Fruit fly (Drosophila melanogaster): ENCODE data around the gene Nsf2.

Gene Nsf2

DNA sequence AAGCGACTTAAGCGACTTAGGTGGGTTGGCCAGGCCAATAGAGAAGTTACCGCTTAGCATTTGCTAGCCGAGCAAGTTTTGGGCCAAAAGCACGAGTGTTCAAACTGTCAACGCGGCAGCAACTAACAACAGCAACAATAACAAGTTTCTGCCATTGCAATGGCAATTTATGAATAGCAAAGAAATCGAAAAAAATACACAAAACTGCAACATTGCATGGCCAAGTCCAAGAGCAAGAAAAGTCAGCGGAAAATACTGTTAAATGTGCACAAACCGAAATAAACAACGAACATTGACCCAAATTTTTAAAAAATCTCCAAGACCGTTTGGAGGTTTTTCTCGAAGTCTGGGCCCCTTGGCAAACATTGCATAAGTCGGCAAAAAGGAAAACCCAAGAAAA is 27.5 kb downstream of the Nsf2 start:
- no peak for TF ChIP-seq pan (optimal IDR thresholded peaks at IDR 0.05)
- no peak for TF ChIP-seq Dll (optimal IDR thresholded peaks at IDR 0.05)
- no peak for TF ChIP-seq CG8478 (optimal IDR thresholded peaks at IDR 0.05)
- no peak for TF ChIP-seq usp (GFP tag; optimal IDR thresholded peaks at IDR 0.05)
- TF ChIP-seq psq (optimal IDR thresholded peaks at IDR 0.05): no peak
- no peak for TF ChIP-seq EcR (GFP tag; optimal IDR thresholded peaks at IDR 0.05)

- TF ChIP-seq CG8478 (optimal IDR thresholded peaks at IDR 0.05): no peak
- no peak for TF ChIP-seq pan (optimal IDR thresholded peaks at IDR 0.05)
- TF ChIP-seq usp (GFP tag; optimal IDR thresholded peaks at IDR 0.05): no peak
- peak in 1 of 2 experiments; percentile 14 for TF ChIP-seq EcR (GFP tag; optimal IDR thresholded peaks at IDR 0.05)
Measured at dm6 chr3R:13809261-13809660, 28.5 kb downstream of the Nsf2 start.

- no peak for TF ChIP-seq CG8478 (optimal IDR thresholded peaks at IDR 0.05)
- TF ChIP-seq Dll (optimal IDR thresholded peaks at IDR 0.05): no peak
- TF ChIP-seq EcR (GFP tag; optimal IDR thresholded peaks at IDR 0.05): no peak
- TF ChIP-seq psq (optimal IDR thresholded peaks at IDR 0.05): no peak
- TF ChIP-seq pan (optimal IDR thresholded peaks at IDR 0.05): no peak
- no peak for TF ChIP-seq usp (GFP tag; optimal IDR thresholded peaks at IDR 0.05)
Measured at dm6 chr3R:13807906-13808305, 29.9 kb downstream of the Nsf2 start.

- TF ChIP-seq Dll (optimal IDR thresholded peaks at IDR 0.05): no peak
- peak; percentile 61 to 99 for TF ChIP-seq EcR (GFP tag; optimal IDR thresholded peaks at IDR 0.05)
- TF ChIP-seq pan (optimal IDR thresholded peaks at IDR 0.05): no peak
- TF ChIP-seq psq (optimal IDR thresholded peaks at IDR 0.05): no peak
Measured at dm6 chr3R:13807330-13807729, 30.5 kb downstream of the Nsf2 start.

DNA sequence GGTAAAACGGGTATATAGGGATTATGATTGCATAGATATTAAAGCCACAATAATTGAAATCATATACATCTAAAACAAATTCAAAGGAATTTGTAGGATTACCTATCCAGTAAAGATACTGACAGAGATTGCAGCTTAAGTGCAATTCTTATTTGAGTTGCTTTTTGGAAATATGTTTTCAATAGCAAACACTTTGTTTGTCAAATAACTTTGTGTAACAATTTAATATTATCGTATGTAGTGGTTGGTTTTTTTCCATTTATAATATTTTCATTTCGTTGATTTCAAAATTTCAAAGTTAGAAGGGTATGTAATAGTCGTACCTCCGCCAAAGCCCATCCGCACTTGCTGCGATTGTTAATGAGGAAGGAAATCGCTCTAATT is 31.1 kb downstream of the Nsf2 start:
- TF ChIP-seq CG8478 (optimal IDR thresholded peaks at IDR 0.05): no peak
- peak; percentile 25 for TF ChIP-seq pan (optimal IDR thresholded peaks at IDR 0.05)
- TF ChIP-seq usp (GFP tag; optimal IDR thresholded peaks at IDR 0.05): no peak

- TF ChIP-seq EcR (GFP tag; optimal IDR thresholded peaks at IDR 0.05): peak in 1 of 2 experiments; percentile 93
- no peak for TF ChIP-seq pan (optimal IDR thresholded peaks at IDR 0.05)
- TF ChIP-seq usp (GFP tag; optimal IDR thresholded peaks at IDR 0.05): no peak
Measured at dm6 chr3R:13806032-13806709, 31.6 kb downstream of the Nsf2 start.

DNA sequence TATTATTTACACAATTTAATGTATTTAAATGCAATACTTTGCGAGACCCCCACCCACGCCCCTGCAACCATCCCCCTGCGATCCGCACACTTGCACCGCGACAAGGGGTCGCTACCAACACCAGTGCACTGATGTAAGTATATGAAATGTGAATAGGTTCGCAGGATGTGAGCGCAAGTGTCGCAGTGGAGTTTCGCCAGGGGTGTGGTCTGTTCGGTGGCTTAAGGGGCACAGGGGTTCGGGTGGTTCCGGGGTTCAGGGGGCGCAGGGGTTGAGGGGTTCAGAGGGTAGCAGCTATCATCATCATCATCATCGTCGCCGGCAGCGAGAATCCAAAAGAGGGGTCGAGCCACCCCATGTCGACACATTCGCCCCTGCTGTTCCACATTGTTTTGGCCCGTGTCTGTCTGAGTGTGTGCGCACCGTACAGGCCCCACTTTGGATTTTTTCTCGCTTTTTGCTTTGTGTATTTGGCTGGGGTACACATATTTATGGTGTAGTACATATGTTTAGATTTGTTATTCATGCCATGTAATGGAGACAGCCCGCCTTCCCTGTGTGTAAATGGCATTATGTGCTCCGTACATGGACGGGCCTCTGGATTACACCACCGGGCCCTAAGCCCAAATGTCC is 32.7 kb downstream of the Nsf2 start:
- TF ChIP-seq psq (optimal IDR thresholded peaks at IDR 0.05): no peak
- TF ChIP-seq pan (optimal IDR thresholded peaks at IDR 0.05): no peak
- no peak for TF ChIP-seq Dll (optimal IDR thresholded peaks at IDR 0.05)
- TF ChIP-seq CG8478 (optimal IDR thresholded peaks at IDR 0.05): no peak
- no peak for TF ChIP-seq usp (GFP tag; optimal IDR thresholded peaks at IDR 0.05)
- TF ChIP-seq EcR (GFP tag; optimal IDR thresholded peaks at IDR 0.05): no peak

dm6 chr3R:13803892-13804710 is 33.7 kb downstream of the Nsf2 start:
- TF ChIP-seq CG8478 (optimal IDR thresholded peaks at IDR 0.05) (no peak), EcR (GFP tag; optimal IDR thresholded peaks at IDR 0.05) (no peak), Dll (optimal IDR thresholded peaks at IDR 0.05) (no peak), usp (GFP tag; optimal IDR thresholded peaks at IDR 0.05) (no peak), psq (optimal IDR thresholded peaks at IDR 0.05) (no peak), pan (optimal IDR thresholded peaks at IDR 0.05) (no peak)

- TF ChIP-seq EcR (GFP tag; optimal IDR thresholded peaks at IDR 0.05): no peak
- TF ChIP-seq psq (optimal IDR thresholded peaks at IDR 0.05): no peak
- no peak for TF ChIP-seq usp (GFP tag; optimal IDR thresholded peaks at IDR 0.05)
- no peak for TF ChIP-seq Dll (optimal IDR thresholded peaks at IDR 0.05)
- TF ChIP-seq CG8478 (optimal IDR thresholded peaks at IDR 0.05): no peak
- TF ChIP-seq pan (optimal IDR thresholded peaks at IDR 0.05): no peak
Measured at dm6 chr3R:13803185-13803887, 34.5 kb downstream of the Nsf2 start.

dm6 chr3R:13802057-13802817 is 35.6 kb downstream of the Nsf2 start:
- TF ChIP-seq psq (optimal IDR thresholded peaks at IDR 0.05) (no peak), Dll (optimal IDR thresholded peaks at IDR 0.05) (no peak), usp (GFP tag; optimal IDR thresholded peaks at IDR 0.05) (no peak), CG8478 (optimal IDR thresholded peaks at IDR 0.05) (no peak), EcR (GFP tag; optimal IDR thresholded peaks at IDR 0.05) (no peak), pan (optimal IDR thresholded peaks at IDR 0.05) (no peak)

Measured in whole organism.